Worm (Caenorhabditis elegans) whole organism, L2 larva: ENCODE measurements around the gene cyn-10.

Experiments
- alr-1 ChIP-seq: fragments of 150-350 bp; optimal IDR thresholded peaks from 2 replicates; lab custom pipeline; 2014; ENCODE audit warnings: missing biosample characterization, missing genetic modification characterization
- blmp-1 ChIP-seq: sonication (generic microtip); optimal IDR thresholded peaks from 2 replicates; lab custom pipeline; 2017; ENCODE audit warnings: missing genetic modification characterization, mild to moderate bottlenecking, missing compliant biosample characterization, antibody characterized with exemption, moderate library complexity; ENCODE audit not compliant: insufficient read depth
- ceh-82 ChIP-seq: fragments of 150-350 bp; optimal IDR thresholded peaks from 2 replicates; lab custom pipeline; 2014; ENCODE audit warnings: missing biosample characterization, missing genetic modification characterization
- sma-3 ChIP-seq: sonication (generic microtip); optimal IDR thresholded peaks from 2 replicates; lab custom pipeline; 2016; ENCODE audit warnings: missing genetic modification reagents, missing genetic modification characterization, missing compliant biosample characterization
- zag-1 ChIP-seq: fragments of 150-350 bp; optimal IDR thresholded peaks from 2 replicates; lab custom pipeline; 2014; ENCODE audit warnings: missing biosample characterization, missing genetic modification characterization

ce11 chrII:6915875-6916274, 2.7 kb upstream of the cyn-10 start, which contains the start of gene B0252.8:
- TF ChIP-seq ceh-82 (no peak), zag-1 (tag; lab: Kevin White, UChicago) (no peak), blmp-1 (tag; lab: Kevin White, UChicago) (no peak), sma-3 (GFP tag; lab: Kevin White, UChicago) (no peak), alr-1 (tag; lab: Kevin White, UChicago) (no peak)
